Fruit fly (Drosophila melanogaster) whole organism, adult: ENCODE data around the gene REPTOR-BP.

ENCODE experiments used
- CG33017 ChIP-seq: fragments of 200-800 bp; sonication (Bioruptor generic); optimal IDR thresholded peaks from 2 replicates; lab custom pipeline; 2018; ENCODE audit warnings: missing biosample characterization, mild to moderate bottlenecking, missing genetic modification characterization, moderate library complexity
- CG7045 ChIP-seq: fragments of 200-800 bp; sonication (Bioruptor generic); optimal IDR thresholded peaks from 2 replicates; lab custom pipeline; 2017; ENCODE audit warnings: missing biosample characterization, mild to moderate bottlenecking, missing genetic modification characterization
- Mnt ChIP-seq: fragments of 200-800 bp; sonication (Bioruptor generic); optimal IDR thresholded peaks from 2 replicates; lab custom pipeline; 2016; ENCODE audit warnings: missing biosample characterization, mild to moderate bottlenecking, missing genetic modification characterization

DNA sequence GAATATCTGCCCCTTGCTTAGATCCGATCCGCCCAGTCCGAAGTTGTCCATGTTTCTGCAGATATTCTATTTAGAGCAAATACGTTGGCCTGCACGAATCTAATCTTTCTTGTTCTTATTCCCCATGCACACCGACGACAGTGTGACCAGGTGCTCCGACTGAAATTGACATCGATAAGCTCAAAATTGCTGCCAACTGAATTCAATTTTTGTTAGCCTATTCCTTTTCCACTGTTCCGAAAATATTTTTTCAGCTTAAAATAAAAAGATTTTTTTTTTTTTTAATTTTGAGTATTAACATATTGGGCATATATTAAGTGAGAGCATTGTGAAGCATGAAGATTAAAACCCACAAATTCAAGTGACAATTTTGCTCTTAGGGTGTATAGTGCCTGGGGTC lies 39.9 kb downstream of the REPTOR-BP start, which contains the start of gene nmd:
- TF ChIP-seq Mnt (GFP tag; lab: Kevin White, UChicago) (peak; percentile 79), CG33017 (peak; percentile 12), CG7045 (GFP tag; lab: Kevin White, UChicago) (no peak)
